Fruit fly (Drosophila melanogaster) S2 (cell line): Measurements from ENCODE around the gene CG13055.

ENCODE experiments used
- CG8478 ChIP-seq: fragments of >200 bp; optimal IDR thresholded peaks from 2 replicates; lab custom pipeline; 2018
- CTCF ChIP-seq, 2 experiments: fragments of >200 bp; optimal IDR thresholded peaks; 2 replicates each; lab custom pipeline; 2018

DNA sequence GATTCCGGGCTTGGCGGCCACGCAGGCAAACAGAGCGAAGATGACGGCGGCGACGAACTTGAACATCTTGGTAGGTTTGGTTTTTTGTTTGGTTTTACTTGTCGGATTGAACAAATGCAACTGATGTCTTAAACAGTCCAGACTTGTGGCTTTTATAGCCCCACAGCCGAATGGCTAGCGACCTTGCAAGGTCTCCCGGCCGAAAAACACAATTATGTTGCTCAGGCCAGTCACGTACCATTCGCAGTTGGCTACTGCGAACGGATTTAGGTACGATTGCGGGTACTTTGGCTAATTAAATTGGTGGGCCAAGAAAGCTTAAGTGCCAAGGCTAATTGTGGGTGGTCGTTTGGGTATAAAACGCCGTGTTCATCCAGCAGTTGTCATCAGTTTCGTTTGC lies 12.8 kb upstream of the CG13055 start, which contains the start of the genes CG13051 and CG13069:
- TF ChIP-seq CTCF (optimal IDR thresholded peaks at IDR 0.05; lab: Kevin White, UChicago) (no peak), CG8478 (lab: Kevin White, UChicago) (no peak)
